Fruit fly (Drosophila melanogaster): ENCODE data around the gene ouib.

DNA sequence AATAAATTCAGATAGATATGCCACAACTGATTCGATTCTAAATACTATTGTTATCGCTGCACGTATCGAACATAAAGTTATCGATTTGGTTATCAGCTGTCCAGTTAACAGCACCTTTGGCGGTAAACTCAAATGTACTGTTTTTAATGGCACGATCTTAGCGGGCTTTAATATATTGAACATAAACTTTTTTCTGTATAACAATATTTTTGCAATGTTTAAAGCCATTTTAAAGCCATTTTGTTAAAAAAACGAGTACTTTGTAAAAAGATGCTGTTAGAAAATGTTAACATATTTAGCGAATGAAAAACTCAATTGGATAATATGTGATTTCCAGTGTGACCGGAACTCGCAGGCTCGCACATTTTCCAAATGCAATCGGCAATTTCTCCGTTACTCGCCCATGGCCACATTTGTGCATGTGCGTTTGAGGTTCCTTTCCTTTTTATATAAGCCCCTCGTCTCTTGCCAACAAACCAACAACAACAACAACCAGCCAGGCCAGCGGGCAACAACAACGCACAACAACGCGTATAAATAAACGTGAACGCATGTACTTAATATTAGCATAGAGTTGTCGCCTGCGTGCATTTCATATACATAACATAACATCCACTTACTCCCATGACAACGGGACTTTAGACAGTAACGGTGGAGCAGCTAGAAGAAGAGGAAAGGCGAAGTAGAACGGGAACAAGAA, 9.3 kb upstream of the ouib start, which contains the start of gene TMEM216:
- no peak for TF ChIP-seq CG8478 (optimal IDR thresholded peaks at IDR 0.05)
- TF ChIP-seq CTCF (optimal IDR thresholded peaks at IDR 0.05) = peak in 1 of 2 experiments; percentile 19

Data from S2 (cell line).